Fruit fly (Drosophila melanogaster) whole organism, adult: Measurements from ENCODE around the gene Acbp3.

Source experiments
- CG11617 ChIP-seq: fragments of 200-800 bp; sonication (Bioruptor generic); optimal IDR thresholded peaks from 2 replicates; lab custom pipeline; 2017; ENCODE audit warnings: mild to moderate bottlenecking, missing biosample characterization, missing genetic modification reagents, missing genetic modification characterization
- CG12768 ChIP-seq: fragments of 200-800 bp; sonication (Bioruptor generic); optimal IDR thresholded peaks from 2 replicates; lab custom pipeline; 2017; ENCODE audit warnings: missing biosample characterization, missing genetic modification characterization, mild to moderate bottlenecking, moderate library complexity, missing genetic modification reagents
- CG33017 ChIP-seq: fragments of 200-800 bp; sonication (Bioruptor generic); optimal IDR thresholded peaks from 2 replicates; lab custom pipeline; 2018; ENCODE audit warnings: missing biosample characterization, mild to moderate bottlenecking, missing genetic modification characterization, moderate library complexity
- CG5204 ChIP-seq: fragments of 200-800 bp; sonication (Bioruptor generic); optimal IDR thresholded peaks from 2 replicates; lab custom pipeline; 2016; ENCODE audit warnings: missing biosample characterization, missing genetic modification characterization
- CG7045 ChIP-seq: fragments of 200-800 bp; sonication (Bioruptor generic); optimal IDR thresholded peaks from 2 replicates; lab custom pipeline; 2017; ENCODE audit warnings: missing biosample characterization, mild to moderate bottlenecking, missing genetic modification characterization
- Clk ChIP-seq: fragments of 200-800 bp; sonication (Bioruptor generic); optimal IDR thresholded peaks from 2 replicates; lab custom pipeline; 2017; ENCODE audit warnings: missing biosample characterization, missing genetic modification characterization
- Crg-1 ChIP-seq: fragments of 200-800 bp; sonication (Bioruptor generic); optimal IDR thresholded peaks from 2 replicates; lab custom pipeline; 2016; ENCODE audit warnings: missing biosample characterization, missing genetic modification characterization
- Mnt ChIP-seq: fragments of 200-800 bp; sonication (Bioruptor generic); optimal IDR thresholded peaks from 2 replicates; lab custom pipeline; 2016; ENCODE audit warnings: missing biosample characterization, mild to moderate bottlenecking, missing genetic modification characterization
- toe ChIP-seq: fragments of 200-800 bp; sonication (Bioruptor generic); optimal IDR thresholded peaks from 2 replicates; lab custom pipeline; 2016; ENCODE audit warnings: missing biosample characterization, missing genetic modification characterization

DNA sequence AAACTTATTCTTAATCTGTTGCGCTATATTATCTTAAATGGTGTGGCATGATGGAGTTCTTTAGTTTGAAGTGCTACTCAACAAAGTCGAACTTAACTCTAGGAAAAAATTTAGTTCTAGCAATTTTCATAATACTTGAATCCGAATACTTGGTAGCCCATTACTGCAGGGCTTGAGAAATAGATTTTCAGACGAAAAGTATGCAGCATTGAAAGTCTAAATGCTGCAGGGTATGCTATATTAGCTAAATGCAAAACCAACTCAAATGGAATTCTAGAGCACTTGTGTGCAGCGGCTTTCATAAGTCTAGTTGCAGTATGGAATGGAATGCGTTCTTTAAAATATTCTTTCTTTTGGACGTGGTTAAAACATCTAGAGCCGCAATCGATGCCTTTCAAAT lies 12.6 kb downstream of the Acbp3 start:
- TF ChIP-seq CG5204 (GFP tag; lab: Kevin White, UChicago) (no peak), Clk (GFP tag; lab: Kevin White, UChicago) (no peak), Crg-1 (no peak), CG33017 (tag; lab: Kevin White, UChicago) (no peak), CG12768 (GFP tag; lab: Kevin White, UChicago) (no peak), CG11617 (no peak), CG7045 (no peak), Mnt (GFP tag; lab: Kevin White, UChicago) (no peak), toe (GFP tag; lab: Kevin White, UChicago) (no peak)
